Worm (Caenorhabditis elegans): ENCODE data around the gene F55C12.19.
A peak's percentile ranks its signal among the peaks of the same experiment; 100 is the strongest.

Gene F55C12.19

DNA sequence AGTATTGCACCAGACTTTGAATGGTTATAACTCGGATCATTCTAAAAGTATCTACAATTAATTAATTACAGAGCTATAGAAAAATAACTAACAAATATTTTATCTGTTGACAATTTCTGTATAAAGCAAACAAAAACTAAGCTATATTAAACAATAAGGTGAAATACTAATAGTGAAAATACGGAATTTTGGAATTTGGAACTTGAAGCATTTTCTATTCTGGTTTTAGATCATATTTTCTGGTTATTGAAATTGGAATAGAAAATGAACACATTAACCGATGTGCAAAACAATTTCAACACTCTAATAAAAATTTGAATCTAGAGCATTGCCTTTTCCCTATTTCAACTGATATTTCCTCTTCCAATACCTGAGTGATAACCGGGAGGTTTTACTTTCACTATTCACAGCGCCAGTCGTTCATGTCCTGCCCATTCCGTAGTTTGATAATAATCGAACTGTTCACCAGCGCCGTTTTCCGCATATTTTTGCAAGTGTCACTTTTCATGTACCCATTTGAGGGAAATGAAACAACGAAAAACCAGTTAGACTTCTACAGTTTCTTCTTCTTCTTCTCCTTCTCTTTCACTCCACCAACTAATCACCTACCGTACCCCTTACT is 34.0 kb downstream of the F55C12.19 start:
- TF ChIP-seq madf-10 (tag; optimal IDR thresholded peaks at IDR 0.05), result no peak
- TF ChIP-seq nhr-80 (tag; optimal IDR thresholded peaks at IDR 0.05), result peak; percentile 78

DNA sequence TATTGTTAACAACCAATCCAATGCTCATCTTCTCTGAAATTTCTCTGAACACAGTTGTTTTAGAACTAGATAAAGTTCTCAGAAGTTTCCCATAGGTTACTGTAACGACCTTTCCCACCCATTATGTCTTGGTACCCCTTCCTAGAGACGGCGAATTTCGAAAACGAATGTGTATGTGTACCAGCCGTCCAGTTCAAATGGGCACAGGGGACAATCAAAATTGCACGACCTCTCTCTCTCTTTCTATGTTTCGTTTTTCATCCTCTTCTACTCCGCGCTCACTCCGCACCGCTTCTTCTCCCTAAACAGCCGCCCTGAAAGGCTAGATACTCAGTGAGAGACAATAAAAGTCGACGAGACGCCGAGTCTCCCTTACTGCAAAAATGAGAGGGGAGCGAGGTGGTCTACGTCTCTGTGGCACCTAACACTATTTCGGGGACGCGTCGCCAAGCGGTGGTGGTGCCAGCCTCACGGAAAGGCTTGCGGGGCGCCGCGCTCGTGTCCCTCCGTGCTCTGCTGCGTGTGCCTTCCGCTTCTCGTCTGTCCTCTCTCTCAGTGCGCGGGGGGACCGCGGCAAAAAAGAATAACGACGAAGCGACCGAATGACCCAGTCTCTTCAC is 35.6 kb downstream of the F55C12.19 start:
- TF ChIP-seq mcd-1 (GFP tag; IDR thresholded peaks at IDR 0.05) (peak; percentile 55), cebp-2 (GFP tag; IDR thresholded peaks at IDR 0.05) (no peak), T26A5.8 (tag; optimal IDR thresholded peaks at IDR 0.05) (no peak), lin-40 (tag; optimal IDR thresholded peaks at IDR 0.05) (peak; percentile 13), nhr-27 (tag; optimal IDR thresholded peaks at IDR 0.05) (peak; percentile 18), ama-1 (optimal IDR thresholded peaks at IDR 0.05) (no peak), ama-1 (GFP tag; optimal IDR thresholded peaks at IDR 0.05) (no peak), hmg-20 (GFP tag; IDR thresholded peaks at IDR 0.05) (0 out of 2 replicates have a peak, but pooled peaks have one; percentile 16), aptf-3 (GFP tag; IDR thresholded peaks at IDR 0.05) (0 out of 2 replicates have a peak, but pooled peaks have one; percentile 69), zfh-2 (GFP tag; conservative IDR thresholded peaks at IDR 0.05) (peak; percentile 96), egrh-3 (GFP tag; IDR thresholded peaks at IDR 0.05) (peak; percentile 91), akir-1 (GFP tag; optimal IDR thresholded peaks at IDR 0.05) (no peak), hmg-1.2 (GFP tag; IDR thresholded peaks at IDR 0.05) (peak; percentile 27; the same call in 1 of the 2 replicates), cebp-1 (GFP tag; IDR thresholded peaks at IDR 0.05) (no peak), cebp-1 (tag; optimal IDR thresholded peaks at IDR 0.05) (peak; percentile 51), dox-1 (GFP tag; IDR thresholded peaks at IDR 0.05) (peak; percentile 38; the same call in 1 of the 2 replicates)

DNA sequence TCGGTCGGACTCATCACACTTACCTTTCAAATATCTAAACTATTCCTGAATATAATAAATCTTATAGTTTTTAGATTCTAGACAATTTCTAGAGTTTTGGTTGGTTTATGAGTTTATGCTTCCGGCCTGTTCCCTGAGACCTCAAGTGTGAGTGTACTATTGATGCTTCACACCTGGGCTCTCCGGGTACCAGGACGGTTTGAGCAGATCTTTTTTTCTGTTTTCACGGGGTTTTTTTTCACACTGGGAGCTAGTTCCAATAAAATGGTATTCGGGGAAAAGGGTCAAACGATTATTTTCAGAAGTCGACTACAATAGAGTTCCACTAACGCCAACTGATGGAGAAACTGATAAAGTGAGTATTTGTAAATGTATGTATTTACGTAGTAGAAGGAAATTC is 36.2 kb downstream of the F55C12.19 start:
- TF ChIP-seq mxl-1 (tag; optimal IDR thresholded peaks at IDR 0.05) (no peak), sea-2 (GFP tag; IDR thresholded peaks at IDR 0.05) (no peak), bed-1 (GFP tag; IDR thresholded peaks at IDR 0.05) (no peak), C06A6.2 (GFP tag; conservative IDR thresholded peaks at IDR 0.05) (no peak), egl-44 (GFP tag; IDR thresholded peaks at IDR 0.05) (no peak), athp-1 (tag; optimal IDR thresholded peaks at IDR 0.05) (no peak), ztf-26 (tag; optimal IDR thresholded peaks at IDR 0.05) (no peak), Y53G8AR.9 (GFP tag; conservative IDR thresholded peaks at IDR 0.05) (no peak), ztf-28 (GFP tag; IDR thresholded peaks at IDR 0.05) (no peak), hrde-1 (tag; optimal IDR thresholded peaks at IDR 0.05; ENCODE audit: borderline replicate concordance) (no peak), pbrm-1 (GFP tag; IDR thresholded peaks at IDR 0.05) (no peak), madf-10 (tag; optimal IDR thresholded peaks at IDR 0.05) (no peak), bed-2 (GFP tag; IDR thresholded peaks at IDR 0.05) (no peak), F49E8.2 (tag; optimal IDR thresholded peaks at IDR 0.05; ENCODE audit: insufficient read depth) (no peak), him-1 (tag; optimal IDR thresholded peaks at IDR 0.05) (no peak), ceh-79 (tag; optimal IDR thresholded peaks at IDR 0.05) (no peak), atf-7 (tag; optimal IDR thresholded peaks at IDR 0.05) (no peak), nhr-90 (tag; optimal IDR thresholded peaks at IDR 0.05) (no peak), unc-130 (GFP tag; optimal IDR thresholded peaks at IDR 0.05) (no peak), aptf-3 (GFP tag; IDR thresholded peaks at IDR 0.05) (no peak)

Data from whole organism, young adult.